Fruit fly (Drosophila melanogaster) whole organism, prepupa: ENCODE results near the gene ru.
"Not testable (repeated sequence)": the region's sequence is repeated elsewhere in the genome, so short reads cannot be mapped to it uniquely, and the experiment has no call there.

Experiments
- CG10631 ChIP-seq: fragments of 200-800 bp; sonication (Bioruptor generic); optimal IDR thresholded peaks from 2 replicates; lab custom pipeline; 2016; ENCODE audit warnings: missing biosample characterization, missing genetic modification characterization
- CG10669 ChIP-seq: fragments of 200-800 bp; sonication (Bioruptor generic); optimal IDR thresholded peaks from 3 replicates; lab custom pipeline; 2018; ENCODE audit warnings: missing biosample characterization, mild to moderate bottlenecking, missing genetic modification characterization, moderate library complexity
- CG15336 ChIP-seq: fragments of 200-800 bp; sonication (Bioruptor generic); IDR thresholded peaks from 2 replicates; pipeline ENCODE4 v1.3.6; 2022; ENCODE audit warnings: missing biosample characterization, missing genetic modification characterization
- CG31627 ChIP-seq: fragments of 200-800 bp; sonication (Bioruptor generic); optimal IDR thresholded peaks from 3 replicates; lab custom pipeline; 2016; ENCODE audit warnings: missing biosample characterization, missing genetic modification characterization
- CG32006 ChIP-seq: fragments of 200-800 bp; sonication (Bioruptor generic); optimal IDR thresholded peaks from 3 replicates; lab custom pipeline; 2017; ENCODE audit warnings: missing biosample characterization, mild to moderate bottlenecking, missing genetic modification characterization
- CG34406 ChIP-seq: fragments of 200-800 bp; sonication (Bioruptor generic); optimal IDR thresholded peaks from 3 replicates; lab custom pipeline; 2016; ENCODE audit warnings: missing biosample characterization, missing genetic modification characterization
- CG3919 ChIP-seq: fragments of 200-800 bp; sonication (Bioruptor generic); optimal IDR thresholded peaks from 3 replicates; lab custom pipeline; 2016; ENCODE audit warnings: missing biosample characterization, missing genetic modification characterization
- CG4318 ChIP-seq: fragments of 200-800 bp; sonication (Bioruptor generic); optimal IDR thresholded peaks from 3 replicates; lab custom pipeline; 2017; ENCODE audit warnings: missing biosample characterization, mild to moderate bottlenecking, missing genetic modification characterization
- CG6163 ChIP-seq: fragments of 200-800 bp; sonication (Bioruptor generic); IDR thresholded peaks from 3 replicates; pipeline ENCODE4 v1.3.6; 2022; ENCODE audit warnings: missing biosample characterization, missing genetic modification characterization
- CG6276 ChIP-seq: fragments of 200-800 bp; sonication (Bioruptor generic); optimal IDR thresholded peaks from 2 replicates; lab custom pipeline; 2017; ENCODE audit warnings: missing biosample characterization, mild to moderate bottlenecking, missing genetic modification characterization
- CG6792 ChIP-seq: fragments of 200-800 bp; sonication (Bioruptor generic); optimal IDR thresholded peaks from 3 replicates; lab custom pipeline; 2016; ENCODE audit warnings: missing biosample characterization, missing genetic modification characterization
- CG6808 ChIP-seq: fragments of 200-800 bp; sonication (Bioruptor generic); optimal IDR thresholded peaks from 3 replicates; lab custom pipeline; 2017; ENCODE audit warnings: missing biosample characterization, missing genetic modification characterization, mild to moderate bottlenecking, moderate library complexity, missing genetic modification reagents
- CG6854 ChIP-seq: fragments of 200-800 bp; sonication (Bioruptor generic); optimal IDR thresholded peaks from 2 replicates; lab custom pipeline; 2017; ENCODE audit warnings: missing biosample characterization, mild to moderate bottlenecking, missing genetic modification characterization
- CG7368 ChIP-seq: fragments of 200-800 bp; sonication (Bioruptor generic); optimal IDR thresholded peaks from 3 replicates; lab custom pipeline; 2016; ENCODE audit warnings: missing biosample characterization, missing genetic modification characterization
- CG8319 ChIP-seq: fragments of 200-800 bp; sonication (Bioruptor generic); optimal IDR thresholded peaks from 3 replicates; lab custom pipeline; 2016; ENCODE audit warnings: missing biosample characterization, missing genetic modification characterization
- CG8632 ChIP-seq: fragments of 200-800 bp; sonication (Bioruptor generic); optimal IDR thresholded peaks from 3 replicates; lab custom pipeline; 2016; ENCODE audit warnings: missing biosample characterization, missing genetic modification characterization
- CG9139 ChIP-seq: fragments of 200-800 bp; sonication (Bioruptor generic); optimal IDR thresholded peaks from 3 replicates; lab custom pipeline; 2017; ENCODE audit warnings: missing biosample characterization, mild to moderate bottlenecking, missing genetic modification characterization
- Eip78C ChIP-seq: fragments of 200-800 bp; sonication (Bioruptor generic); peaks from one replicate; lab custom pipeline; 2016; ENCODE audit warnings: missing biosample characterization, missing genetic modification characterization
- Eip93F ChIP-seq: fragments of 200-800 bp; sonication (Bioruptor generic); optimal IDR thresholded peaks from 2 replicates; lab custom pipeline; 2016; ENCODE audit warnings: missing biosample characterization, mild to moderate bottlenecking, missing genetic modification characterization
- Ets21C ChIP-seq: fragments of 200-800 bp; sonication (Bioruptor generic); optimal IDR thresholded peaks from 3 replicates; lab custom pipeline; 2016; ENCODE audit warnings: missing biosample characterization, missing genetic modification characterization
- Ets96B ChIP-seq: fragments of 200-800 bp; optimal IDR thresholded peaks from 2 replicates; lab custom pipeline; 2019; ENCODE audit warnings: missing biosample characterization, mild to moderate bottlenecking, missing genetic modification characterization, moderate library complexity
- Hr39 ChIP-seq: fragments of 200-800 bp; sonication (Bioruptor generic); optimal IDR thresholded peaks from 2 replicates; lab custom pipeline; 2016; ENCODE audit warnings: missing biosample characterization, missing genetic modification characterization
- Hr4 ChIP-seq: fragments of 200-800 bp; sonication (Bioruptor generic); optimal IDR thresholded peaks from 3 replicates; lab custom pipeline; 2016; ENCODE audit warnings: missing biosample characterization, missing genetic modification characterization
- OdsH ChIP-seq: fragments of 200-800 bp; sonication (Bioruptor generic); optimal IDR thresholded peaks from 3 replicates; lab custom pipeline; 2016; ENCODE audit warnings: missing biosample characterization, missing genetic modification characterization
- Smox ChIP-seq: fragments of 200-800 bp; sonication (Bioruptor generic); optimal IDR thresholded peaks from 3 replicates; lab custom pipeline; 2016; ENCODE audit warnings: missing biosample characterization, missing genetic modification characterization
- Sox102F ChIP-seq: fragments of 200-800 bp; sonication (Bioruptor generic); optimal IDR thresholded peaks from 2 replicates; lab custom pipeline; 2016; ENCODE audit warnings: missing biosample characterization, mild to moderate bottlenecking, missing genetic modification characterization
- Sox14 ChIP-seq: fragments of 200-800 bp; sonication (Bioruptor generic); optimal IDR thresholded peaks from 3 replicates; lab custom pipeline; 2016; ENCODE audit warnings: missing biosample characterization, missing genetic modification characterization
- Sox15 ChIP-seq: fragments of 200-800 bp; sonication (Bioruptor generic); optimal IDR thresholded peaks from 3 replicates; lab custom pipeline; 2016; ENCODE audit warnings: missing biosample characterization, missing genetic modification characterization
- acj6 ChIP-seq: fragments of 200-800 bp; sonication (Bioruptor generic); optimal IDR thresholded peaks from 3 replicates; lab custom pipeline; 2016; ENCODE audit warnings: missing biosample characterization, missing genetic modification characterization
- cyc ChIP-seq: fragments of 200-800 bp; sonication (Bioruptor generic); optimal IDR thresholded peaks from 3 replicates; lab custom pipeline; 2016; ENCODE audit warnings: missing biosample characterization, missing genetic modification characterization
- dsx ChIP-seq: fragments of 200-800 bp; optimal IDR thresholded peaks from 3 replicates; lab custom pipeline; 2019; ENCODE audit warnings: missing biosample characterization, mild to moderate bottlenecking, missing genetic modification characterization, moderate library complexity; ENCODE audit not compliant: poor library complexity, severe bottlenecking
- eg ChIP-seq: fragments of 200-800 bp; sonication (Bioruptor generic); IDR thresholded peaks from 3 replicates; pipeline ENCODE4 v1.3.6; 2022; ENCODE audit warnings: missing biosample characterization, missing genetic modification characterization
- esn ChIP-seq: fragments of 200-800 bp; sonication (Bioruptor generic); optimal IDR thresholded peaks from 2 replicates; lab custom pipeline; 2016; ENCODE audit warnings: missing biosample characterization, mild to moderate bottlenecking, missing genetic modification characterization, moderate library complexity
- fd85E ChIP-seq: fragments of 200-800 bp; sonication (Bioruptor generic); optimal IDR thresholded peaks from 3 replicates; lab custom pipeline; 2016; ENCODE audit warnings: missing biosample characterization, missing genetic modification characterization
- fkh ChIP-seq: fragments of 200-800 bp; sonication (Bioruptor generic); optimal IDR thresholded peaks from 3 replicates; lab custom pipeline; 2017; ENCODE audit warnings: missing biosample characterization, mild to moderate bottlenecking, missing genetic modification characterization, moderate library complexity
- lz ChIP-seq: fragments of 200-800 bp; sonication (Bioruptor generic); optimal IDR thresholded peaks from 3 replicates; lab custom pipeline; 2016; ENCODE audit warnings: missing biosample characterization, missing genetic modification characterization
- salr ChIP-seq, 2 experiments: fragments of 200-800 bp; sonication (Bioruptor generic); optimal IDR thresholded peaks; 3 replicates each; lab custom pipeline; 2016 to 2018; ENCODE audit warnings: missing biosample characterization in 2 of 2, missing genetic modification characterization in 2 of 2, mild to moderate bottlenecking in 1 of 2
- spab ChIP-seq: fragments of 200-800 bp; sonication (Bioruptor generic); optimal IDR thresholded peaks from 2 replicates; lab custom pipeline; 2017; ENCODE audit warnings: missing biosample characterization, mild to moderate bottlenecking, missing genetic modification characterization, missing genetic modification reagents
- ss ChIP-seq, 2 experiments: fragments of 200-800 bp; sonication (Bioruptor generic); optimal IDR thresholded peaks; 2 replicates in 1 of 2; 3 replicates in 1 of 2; lab custom pipeline; 2017 to 2018; ENCODE audit warnings: mild to moderate bottlenecking in 2 of 2, missing biosample characterization in 2 of 2, missing genetic modification characterization in 2 of 2, moderate library complexity in 1 of 2
- svp ChIP-seq: fragments of 200-800 bp; sonication (Bioruptor generic); peaks from one replicate; lab custom pipeline; 2016; ENCODE audit warnings: missing biosample characterization, missing genetic modification characterization
- vri ChIP-seq: fragments of 200-800 bp; sonication (Bioruptor generic); optimal IDR thresholded peaks from 3 replicates; lab custom pipeline; 2016; ENCODE audit warnings: missing biosample characterization, mild to moderate bottlenecking, missing genetic modification characterization

Gene ru

DNA sequence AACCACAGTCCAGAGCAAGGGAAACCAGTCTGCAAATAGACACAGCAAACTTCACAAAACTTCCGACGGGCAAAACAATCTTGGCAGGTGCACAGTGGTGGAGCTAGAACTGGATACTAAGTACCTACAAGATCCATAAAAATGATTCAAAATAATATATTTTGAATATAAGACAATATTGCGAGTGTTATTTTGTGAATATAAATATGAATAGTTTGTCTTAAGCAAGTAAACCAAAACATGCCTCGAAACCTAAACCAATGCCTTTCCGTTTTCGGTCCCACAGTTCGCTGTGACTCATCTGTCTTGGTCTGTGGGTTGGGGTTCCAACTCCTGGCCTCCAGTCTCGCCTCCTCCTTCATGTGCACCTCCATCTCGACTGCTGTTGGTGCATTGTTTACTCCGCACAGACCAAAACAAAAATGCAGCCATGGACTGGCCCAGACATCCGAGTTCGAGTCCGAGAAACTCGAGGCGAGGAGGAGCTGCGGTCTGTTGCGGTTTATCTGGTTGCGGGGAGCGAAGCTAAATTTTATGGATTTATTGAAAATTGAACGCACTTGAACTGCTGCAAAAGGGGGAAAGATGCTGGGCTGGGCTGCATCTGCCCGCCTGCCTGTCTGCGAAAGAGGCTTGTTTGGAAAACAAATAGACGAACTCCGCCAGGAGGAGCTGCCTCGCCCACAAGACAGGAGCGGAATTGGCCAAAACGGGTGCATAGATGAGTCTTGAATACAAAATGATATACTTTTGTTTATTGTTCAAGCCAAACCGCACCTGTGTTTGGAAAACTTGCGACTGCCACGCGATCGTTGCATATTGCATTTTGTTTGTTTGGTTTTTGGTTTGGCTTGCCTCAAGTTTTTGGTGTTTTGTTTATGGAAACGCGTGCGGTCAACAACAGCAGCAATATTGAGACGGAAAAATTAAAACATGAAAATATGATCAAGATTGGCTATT, 21.8 kb downstream of the ru start (continued):
- TF ChIP-seq CG6276 (GFP tag; lab: Kevin White, UChicago) (peak; percentile 66), Sox15 (GFP tag; lab: Kevin White, UChicago) (peak; percentile 33), CG7368 (GFP tag; lab: Kevin White, UChicago) (peak; percentile 55), CG6808 (GFP tag; lab: Kevin White, UChicago) (peak; percentile 88), salr (GFP tag; optimal IDR thresholded peaks at IDR 0.05; lab: Kevin White, UChicago) (peak; percentile 67 to 74), CG6854 (GFP tag; lab: Kevin White, UChicago) (no peak), CG9139 (GFP tag; lab: Kevin White, UChicago) (peak; percentile 72), vri (GFP tag; lab: Kevin White, UChicago) (no peak), CG31627 (no peak), CG3919 (GFP tag; lab: Kevin White, UChicago) (peak; percentile 88), CG10631 (GFP tag; lab: Kevin White, UChicago) (peak; percentile 84), acj6 (GFP tag; lab: Kevin White, UChicago) (peak; percentile 81), Hr4 (GFP tag; lab: Kevin White, UChicago) (peak; percentile 80), CG32006 (GFP tag; lab: Kevin White, UChicago) (peak; percentile 74), ss (GFP tag; optimal IDR thresholded peaks at IDR 0.05; lab: Kevin White, UChicago) (peak; percentile 73 to 74), Ets96B (tag; lab: Kevin White, UChicago) (peak; percentile 92), spab (GFP tag; lab: Kevin White, UChicago) (peak; percentile 89), Sox14 (GFP tag; lab: Kevin White, UChicago) (peak; percentile 84), CG15336 (GFP tag; lab: Robert Waterston, UW) (peak; percentile 82), svp (GFP tag; lab: Kevin White, UChicago) (peak; percentile 50), Smox (GFP tag; lab: Kevin White, UChicago) (no peak), CG4318 (GFP tag; lab: Kevin White, UChicago) (peak; percentile 63), Hr39 (GFP tag; lab: Kevin White, UChicago) (no peak), OdsH (GFP tag; lab: Kevin White, UChicago) (peak; percentile 78), CG10669 (GFP tag; lab: Kevin White, UChicago) (peak; percentile 84), cyc (no peak)

- no peak for TF ChIP-seq fd85E
- TF ChIP-seq dsx (GFP tag; lab: Kevin White, UChicago): no peak
Measured at dm6 chr3L:1394463-1394862, 24.0 kb downstream of the ru start.

dm6 chr3L:1398286-1398685, 27.9 kb downstream of the ru start, which contains the start of gene CG32320:
TSS of gene CG32320 (plus strand) at chr3L:1398586.
- not testable (repeated sequence) for TF ChIP-seq Sox14, CG32006, esn (GFP tag; lab: Kevin White, UChicago)

- TF ChIP-seq CG8632 (GFP tag; lab: Kevin White, UChicago): no peak
- TF ChIP-seq Eip93F (GFP tag; lab: Kevin White, UChicago): no peak
- TF ChIP-seq eg (GFP tag; lab: Robert Waterston, UW): no peak
- TF ChIP-seq Ets21C (GFP tag; lab: Kevin White, UChicago): no peak
- no peak for TF ChIP-seq lz (GFP tag; lab: Kevin White, UChicago)
- TF ChIP-seq salr (GFP tag; optimal IDR thresholded peaks at IDR 0.05; lab: Kevin White, UChicago): no peak
- no peak for TF ChIP-seq spab (GFP tag; lab: Kevin White, UChicago)
- peak; percentile 12 for TF ChIP-seq svp (GFP tag; lab: Kevin White, UChicago)
- TF ChIP-seq fd85E: no peak
- TF ChIP-seq CG10631 (GFP tag; lab: Kevin White, UChicago): no peak
- TF ChIP-seq CG6163 (GFP tag; lab: Robert Waterston, UW): no peak
- TF ChIP-seq CG6792: no peak
- no peak for TF ChIP-seq cyc
- peak; percentile 19 for TF ChIP-seq Eip78C (GFP tag; lab: Kevin White, UChicago)
- TF ChIP-seq Smox (GFP tag; lab: Kevin White, UChicago): no peak
- TF ChIP-seq CG15336 (GFP tag; lab: Robert Waterston, UW): no peak
- no peak for TF ChIP-seq vri (GFP tag; lab: Kevin White, UChicago)
- no peak for TF ChIP-seq CG8319
- TF ChIP-seq Sox102F (GFP tag; lab: Kevin White, UChicago): no peak
- TF ChIP-seq fkh (GFP tag; lab: Kevin White, UChicago): peak; percentile 39
- TF ChIP-seq Sox15 (GFP tag; lab: Kevin White, UChicago): no peak
- TF ChIP-seq ss (GFP tag; optimal IDR thresholded peaks at IDR 0.05; lab: Kevin White, UChicago): no peak
- TF ChIP-seq CG34406: no peak
Measured at dm6 chr3L:1401364-1401978, 31.0 kb downstream of the ru start.
